Worm (Caenorhabditis elegans): ENCODE data around the gene R03H10.1.

DNA sequence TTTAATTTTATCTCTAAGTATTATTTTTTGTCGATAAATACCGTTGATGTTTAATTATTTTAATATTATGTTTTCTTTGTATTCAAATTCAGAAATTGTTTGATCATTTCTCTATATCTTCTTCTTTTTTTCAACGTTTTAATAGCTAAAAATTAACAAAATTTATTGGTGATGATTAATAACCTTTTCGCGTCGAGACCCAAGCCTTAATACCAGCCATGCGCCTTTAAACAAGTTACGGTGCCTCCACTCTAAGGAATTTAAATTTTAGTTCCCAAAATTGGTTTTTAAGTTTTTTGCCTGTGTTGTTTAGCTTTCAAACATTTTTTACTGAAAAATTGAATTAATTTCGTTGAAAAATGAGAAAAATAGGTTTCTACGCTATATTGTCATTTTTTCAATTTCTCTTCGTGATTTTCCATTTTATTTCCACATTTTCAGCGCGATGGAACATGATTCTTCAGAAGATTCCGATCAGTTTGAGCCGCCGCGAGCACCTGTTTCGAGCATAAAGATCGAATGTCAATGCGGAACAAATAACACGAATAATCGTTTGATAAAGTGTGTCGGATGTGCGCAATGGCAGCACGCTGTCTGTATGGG, 49.2 kb downstream of the R03H10.1 start, which contains the start of gene C16A11.3:
- TF ChIP-seq Y22D7AL.16 (tag; optimal IDR thresholded peaks at IDR 0.05) (no peak), unc-86 (tag; optimal IDR thresholded peaks at IDR 0.05) (no peak), lin-11 (tag; optimal IDR thresholded peaks at IDR 0.05) (no peak), C08G9.2 (tag; optimal IDR thresholded peaks at IDR 0.05) (no peak), pha-4 (tag; optimal IDR thresholded peaks at IDR 0.05) (no peak), madf-2 (tag; optimal IDR thresholded peaks at IDR 0.05) (no peak), nhr-11 (tag; optimal IDR thresholded peaks at IDR 0.05) (no peak), pqm-1 (tag; optimal IDR thresholded peaks at IDR 0.05) (no peak)
